Worm (Caenorhabditis elegans) whole organism, young adult: ENCODE data around the gene nhr-256.

Experiments used
- mel-28 ChIP-seq: sonication (generic microtip); optimal IDR thresholded peaks from 2 replicates; lab custom pipeline; 2016; ENCODE audit warnings: borderline replicate concordance, mild to moderate bottlenecking, missing genetic modification characterization, missing compliant biosample characterization
- ztf-25 ChIP-seq: fragments of 200-800 bp; sonication (Bioruptor generic); IDR thresholded peaks from 2 replicates; pipeline ENCODE4 v1.3.6; 2022; ENCODE audit warnings: missing genetic modification reagents, missing genetic modification characterization, missing compliant biosample characterization

DNA sequence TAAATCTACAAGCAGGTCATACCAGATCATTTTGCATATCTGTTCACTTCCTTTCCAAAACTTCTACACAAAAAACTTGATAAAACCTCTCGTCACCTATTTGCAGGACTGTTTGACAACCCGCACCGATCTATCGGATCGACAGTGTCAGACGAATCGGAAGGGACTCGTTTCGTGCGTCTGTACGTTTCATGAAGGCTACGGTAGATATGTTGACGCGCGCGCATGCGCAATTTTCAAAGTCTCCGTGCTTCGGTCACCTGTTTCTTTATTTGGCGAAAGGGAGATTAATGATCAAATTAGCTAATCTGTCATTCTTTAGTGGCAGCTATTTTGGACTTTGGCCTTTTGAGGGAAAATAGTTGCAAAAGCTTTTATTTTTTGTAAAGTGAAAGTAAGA, 45.9 kb downstream of the nhr-256 start:
- TF ChIP-seq ztf-25 (GFP tag; lab: Robert Waterston, UW) (no peak), mel-28 (no peak)
